Fruit fly (Drosophila melanogaster): ENCODE measurements around the gene RhoGEF64C.

The RhoGEF64C gene

dm6 chr3L:4800641-4801040 is 108.1 kb downstream of the RhoGEF64C start:
- TF ChIP-seq Dll (optimal IDR thresholded peaks at IDR 0.05) (no peak), usp (GFP tag; optimal IDR thresholded peaks at IDR 0.05) (no peak), CG8478 (optimal IDR thresholded peaks at IDR 0.05) (no peak), pan (optimal IDR thresholded peaks at IDR 0.05) (no peak), psq (optimal IDR thresholded peaks at IDR 0.05) (no peak), EcR (GFP tag; optimal IDR thresholded peaks at IDR 0.05) (no peak)

DNA sequence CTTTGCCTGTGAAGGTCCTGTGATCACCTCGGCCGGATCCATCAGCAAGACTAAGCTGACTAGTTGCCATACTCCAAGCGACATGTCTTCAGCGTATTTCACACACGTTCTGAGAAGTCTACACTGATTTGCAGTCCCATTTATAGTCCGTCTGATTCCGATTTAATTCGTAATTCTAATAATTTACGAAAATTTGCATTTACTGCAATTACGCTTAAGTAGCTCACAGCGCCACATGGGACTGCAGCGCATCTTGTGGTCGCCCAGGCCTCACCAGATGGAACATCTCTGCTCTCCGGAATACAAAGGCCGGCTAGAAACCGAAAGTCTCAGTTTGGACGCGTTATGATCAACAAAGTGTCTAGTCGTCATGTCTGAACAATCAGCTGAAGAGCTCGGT is 112.6 kb downstream of the RhoGEF64C start, which contains the start of gene CG7509:
Gene CG7509, minus strand, starts transcription at position 101 of the 400 bp plus-strand sequence.
- no peak for TF ChIP-seq EcR (GFP tag; optimal IDR thresholded peaks at IDR 0.05)
- no peak for TF ChIP-seq psq (optimal IDR thresholded peaks at IDR 0.05)
- no peak for TF ChIP-seq usp (GFP tag; optimal IDR thresholded peaks at IDR 0.05)
- TF ChIP-seq pan (optimal IDR thresholded peaks at IDR 0.05), result no peak
- no peak for TF ChIP-seq CG8478 (optimal IDR thresholded peaks at IDR 0.05)
- no peak for TF ChIP-seq Dll (optimal IDR thresholded peaks at IDR 0.05)

DNA sequence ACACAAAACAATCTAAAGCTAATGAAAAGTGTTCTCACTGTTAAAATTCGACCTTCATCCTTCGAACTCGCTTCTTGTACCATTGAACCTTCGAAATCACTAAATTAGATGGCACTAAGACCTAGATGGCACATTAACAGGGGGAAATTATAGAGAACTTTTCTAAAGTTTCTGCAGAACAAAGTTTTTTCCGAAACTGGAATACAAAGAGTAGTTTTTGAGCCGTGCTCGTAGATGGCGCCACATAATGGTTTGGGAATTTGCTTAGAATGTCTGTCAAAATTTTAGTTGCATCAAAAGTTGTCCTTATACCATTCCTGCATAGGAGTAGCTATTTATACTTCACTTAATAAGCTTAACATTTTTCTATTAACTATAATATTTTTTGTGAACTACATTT is 113.2 kb downstream of the RhoGEF64C start:
- TF ChIP-seq usp (GFP tag; optimal IDR thresholded peaks at IDR 0.05) (no peak), psq (optimal IDR thresholded peaks at IDR 0.05) (no peak), pan (optimal IDR thresholded peaks at IDR 0.05) (no peak), Dll (optimal IDR thresholded peaks at IDR 0.05) (no peak), CG8478 (optimal IDR thresholded peaks at IDR 0.05) (no peak), EcR (GFP tag; optimal IDR thresholded peaks at IDR 0.05) (no peak)

dm6 chr3L:4807306-4807705 is 114.7 kb downstream of the RhoGEF64C start, which contains the start of gene CG18808:
CG18808 (minus strand) TSS chr3L:4807406.
- TF ChIP-seq pan (optimal IDR thresholded peaks at IDR 0.05), result no peak
- TF ChIP-seq psq (optimal IDR thresholded peaks at IDR 0.05), result no peak
- no peak for TF ChIP-seq EcR (GFP tag; optimal IDR thresholded peaks at IDR 0.05)
- no peak for TF ChIP-seq CG8478 (optimal IDR thresholded peaks at IDR 0.05)
- no peak for TF ChIP-seq Dll (optimal IDR thresholded peaks at IDR 0.05)
- TF ChIP-seq usp (GFP tag; optimal IDR thresholded peaks at IDR 0.05), result no peak

dm6 chr3L:4814184-4814583 is 121.6 kb downstream of the RhoGEF64C start:
- TF ChIP-seq usp (GFP tag; optimal IDR thresholded peaks at IDR 0.05), result no peak
- TF ChIP-seq psq (optimal IDR thresholded peaks at IDR 0.05), result no peak
- TF ChIP-seq Dll (optimal IDR thresholded peaks at IDR 0.05), result no peak
- no peak for TF ChIP-seq pan (optimal IDR thresholded peaks at IDR 0.05)
- TF ChIP-seq CG8478 (optimal IDR thresholded peaks at IDR 0.05), result no peak
- TF ChIP-seq EcR (GFP tag; optimal IDR thresholded peaks at IDR 0.05), result no peak

DNA sequence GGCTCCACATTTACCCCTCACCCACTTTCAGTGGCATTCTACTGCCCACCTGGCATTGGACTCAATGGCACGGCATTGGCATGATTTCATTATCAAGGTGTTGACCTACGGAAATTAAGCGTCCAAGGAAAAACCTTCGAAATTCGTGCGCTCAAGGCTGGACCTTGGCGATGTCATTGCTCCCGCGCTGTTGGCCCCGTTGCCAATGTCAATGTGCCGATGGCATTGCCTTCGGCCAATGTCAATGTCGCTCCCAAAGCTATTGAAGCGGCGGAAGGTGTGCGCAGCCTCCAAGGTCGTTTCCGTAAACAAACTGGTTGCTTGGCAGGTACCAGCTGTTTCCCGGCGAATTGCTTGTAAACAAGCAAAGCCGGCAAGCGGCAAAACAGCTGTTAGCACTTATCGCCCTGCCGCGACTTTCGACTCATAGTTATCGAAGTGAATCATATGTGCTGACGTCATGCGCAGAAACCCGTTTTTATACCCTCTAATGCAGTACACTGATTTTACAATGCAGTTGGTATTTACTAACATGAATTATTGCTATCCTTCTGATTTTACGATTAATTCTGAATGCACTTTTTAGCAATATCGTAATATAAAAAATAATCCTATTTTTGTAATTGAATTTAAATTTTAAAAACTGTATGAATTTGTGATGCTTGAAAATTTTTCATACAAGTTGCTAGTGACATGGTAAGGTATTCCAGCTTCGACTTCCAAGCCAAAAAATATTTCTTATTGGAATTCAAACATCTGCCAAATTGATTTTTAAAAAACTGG is 132.0 kb downstream of the RhoGEF64C start:
- TF ChIP-seq pan (optimal IDR thresholded peaks at IDR 0.05) (no peak), CG8478 (optimal IDR thresholded peaks at IDR 0.05) (no peak), psq (optimal IDR thresholded peaks at IDR 0.05) (no peak), EcR (GFP tag; optimal IDR thresholded peaks at IDR 0.05) (no peak), usp (GFP tag; optimal IDR thresholded peaks at IDR 0.05) (no peak)

- no peak for TF ChIP-seq EcR (GFP tag; optimal IDR thresholded peaks at IDR 0.05)
- no peak for TF ChIP-seq psq (optimal IDR thresholded peaks at IDR 0.05)
- no peak for TF ChIP-seq pan (optimal IDR thresholded peaks at IDR 0.05)
- no peak for TF ChIP-seq Dll (optimal IDR thresholded peaks at IDR 0.05)
- no peak for TF ChIP-seq usp (GFP tag; optimal IDR thresholded peaks at IDR 0.05)
- TF ChIP-seq CG8478 (optimal IDR thresholded peaks at IDR 0.05), result no peak
Measured at dm6 chr3L:4825584-4825983, 133.0 kb downstream of the RhoGEF64C start, which contains the start of the genes Dhc64C and LeuRS-m. Dhc64C (minus strand) TSS chr3L:4825687. LeuRS-m (plus strand) TSS chr3L:4825853.

DNA sequence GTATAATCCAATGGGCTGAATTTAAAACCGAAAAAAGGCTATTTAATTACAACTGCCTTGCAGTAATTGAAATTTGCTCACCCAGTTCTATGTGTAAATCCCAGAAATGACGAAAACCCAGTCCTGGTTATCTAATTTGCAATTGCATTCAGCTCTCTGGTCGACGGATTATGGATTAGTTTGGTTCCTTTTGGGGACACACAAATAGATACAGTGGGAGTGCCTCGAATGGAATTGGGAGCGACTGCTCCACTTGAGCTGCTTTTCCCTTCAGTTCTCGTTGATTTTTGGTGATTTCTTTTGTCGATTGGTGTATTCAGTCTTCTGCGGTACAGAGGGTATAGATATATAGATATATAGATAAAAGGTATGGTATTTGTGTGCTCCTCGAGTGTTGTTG is 140.9 kb downstream of the RhoGEF64C start, which contains the start of gene CG13708:
Gene CG13708, minus strand, starts transcription at position 101 of the 400 bp plus-strand sequence.
- TF ChIP-seq pan (optimal IDR thresholded peaks at IDR 0.05) (no peak), Dll (optimal IDR thresholded peaks at IDR 0.05) (no peak), CG8478 (optimal IDR thresholded peaks at IDR 0.05) (no peak), usp (GFP tag; optimal IDR thresholded peaks at IDR 0.05) (no peak), psq (optimal IDR thresholded peaks at IDR 0.05) (no peak), EcR (GFP tag; optimal IDR thresholded peaks at IDR 0.05) (no peak)

- TF ChIP-seq EcR (GFP tag; optimal IDR thresholded peaks at IDR 0.05), result no peak
- TF ChIP-seq pan (optimal IDR thresholded peaks at IDR 0.05), result no peak
- no peak for TF ChIP-seq usp (GFP tag; optimal IDR thresholded peaks at IDR 0.05)
- TF ChIP-seq Dll (optimal IDR thresholded peaks at IDR 0.05), result no peak
Measured at dm6 chr3L:4835005-4835404, 142.4 kb downstream of the RhoGEF64C start.

DNA sequence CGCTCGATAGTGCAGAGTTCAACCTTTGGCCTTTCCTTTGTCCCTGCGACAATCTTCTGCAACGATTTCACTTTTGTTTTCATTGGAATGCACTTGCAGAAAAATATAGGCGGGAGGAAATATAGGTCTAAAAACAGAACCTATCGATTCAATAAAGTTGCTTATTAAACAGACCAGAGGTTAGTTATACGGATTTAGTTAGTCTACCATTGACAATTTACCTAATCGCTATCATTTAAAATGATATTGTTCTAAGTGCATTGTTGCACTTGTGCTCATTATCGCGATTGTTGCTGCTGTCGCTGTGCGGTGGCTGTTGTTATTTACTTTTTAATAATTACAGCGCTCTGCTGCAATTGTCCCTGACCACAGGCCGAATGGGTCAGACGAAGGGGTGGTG is 143.8 kb downstream of the RhoGEF64C start:
- TF ChIP-seq EcR (GFP tag; optimal IDR thresholded peaks at IDR 0.05), result no peak
- no peak for TF ChIP-seq usp (GFP tag; optimal IDR thresholded peaks at IDR 0.05)
- TF ChIP-seq pan (optimal IDR thresholded peaks at IDR 0.05), result no peak
- TF ChIP-seq Dll (optimal IDR thresholded peaks at IDR 0.05), result no peak
- TF ChIP-seq CG8478 (optimal IDR thresholded peaks at IDR 0.05), result no peak
- TF ChIP-seq psq (optimal IDR thresholded peaks at IDR 0.05), result no peak

DNA sequence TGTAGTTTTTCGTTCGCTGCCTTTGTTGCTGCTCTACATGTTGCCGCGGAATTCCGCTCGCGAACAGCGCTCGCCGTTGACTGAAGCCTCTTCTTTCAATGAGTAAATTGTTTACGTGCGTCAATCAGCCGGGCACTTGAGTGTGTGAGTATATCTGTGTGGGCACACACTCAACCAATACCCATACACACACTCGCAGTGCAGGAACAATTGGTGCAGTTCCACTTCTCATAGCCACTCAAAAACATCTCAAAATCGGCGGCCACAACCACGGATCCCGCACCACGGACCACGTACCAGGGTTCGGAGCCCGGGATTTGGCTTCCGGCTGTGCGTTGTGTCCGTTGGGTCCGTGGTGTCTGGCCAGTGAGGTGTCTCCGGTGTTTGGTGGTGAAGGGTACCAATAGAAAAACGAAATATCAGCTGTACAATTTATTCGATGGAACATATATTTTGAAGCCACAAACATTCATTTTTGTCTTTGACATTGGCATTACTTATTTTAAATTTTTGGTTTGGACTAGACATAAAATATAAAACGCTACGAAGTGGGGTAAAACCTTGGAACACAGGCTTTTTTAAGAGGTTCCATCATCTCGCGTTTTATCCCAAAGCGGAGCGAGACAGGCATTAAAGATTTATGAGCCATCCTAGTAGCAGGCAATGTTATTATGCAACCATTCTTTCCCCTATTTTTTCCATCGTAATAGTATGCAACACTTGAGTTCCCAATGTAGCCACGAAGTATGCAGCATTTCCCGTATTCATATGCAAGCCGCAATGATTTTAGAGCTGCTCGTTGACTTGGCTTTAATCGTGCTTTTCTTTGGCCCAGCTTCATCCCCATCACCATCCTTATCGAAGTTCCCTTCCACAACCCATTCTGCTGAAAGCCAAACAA is 147.7 kb downstream of the RhoGEF64C start, which contains the start of gene CG13707:
Gene CG13707, minus strand, starts transcription at position 70 of the 901 bp plus-strand sequence.
- TF ChIP-seq EcR (GFP tag; optimal IDR thresholded peaks at IDR 0.05), result no peak
- no peak for TF ChIP-seq psq (optimal IDR thresholded peaks at IDR 0.05)
- no peak for TF ChIP-seq usp (GFP tag; optimal IDR thresholded peaks at IDR 0.05)
- TF ChIP-seq CG8478 (optimal IDR thresholded peaks at IDR 0.05), result no peak
- no peak for TF ChIP-seq pan (optimal IDR thresholded peaks at IDR 0.05)
- no peak for TF ChIP-seq Dll (optimal IDR thresholded peaks at IDR 0.05)
